Fruit fly (Drosophila melanogaster) whole organism, embryonic: ENCODE data around the gene CG15435.
A peak's percentile ranks its signal among the peaks of the same experiment; 100 is the strongest.

Source experiments
- CG10147 ChIP-seq: fragments of 200-800 bp; sonication (Bioruptor generic); optimal IDR thresholded peaks from 2 replicates; lab custom pipeline; 2019; ENCODE audit warnings: missing biosample characterization, mild to moderate bottlenecking, missing genetic modification characterization, moderate library complexity
- CG10267 ChIP-seq: fragments of 200-800 bp; sonication (Bioruptor generic); optimal IDR thresholded peaks from 2 replicates; lab custom pipeline; 2018; ENCODE audit warnings: missing biosample characterization, mild to moderate bottlenecking, missing genetic modification characterization, moderate library complexity
- CG10462 ChIP-seq: fragments of 200-800 bp; sonication (Bioruptor generic); optimal IDR thresholded peaks from 2 replicates; lab custom pipeline; 2016; ENCODE audit warnings: missing biosample characterization, missing genetic modification characterization
- CG10959 ChIP-seq: fragments of 200-800 bp; sonication (Bioruptor generic); IDR thresholded peaks from 2 replicates; pipeline ENCODE4 v1.3.6; 2022; ENCODE audit warnings: missing biosample characterization, missing genetic modification characterization
- CG10979 ChIP-seq: fragments of 200-800 bp; sonication (Bioruptor generic); optimal IDR thresholded peaks from 2 replicates; lab custom pipeline; 2018; ENCODE audit warnings: missing biosample characterization, mild to moderate bottlenecking, missing genetic modification characterization, moderate library complexity
- CG11398 ChIP-seq: fragments of 200-800 bp; sonication (Bioruptor generic); optimal IDR thresholded peaks from 2 replicates; lab custom pipeline; 2016; ENCODE audit warnings: missing biosample characterization, missing genetic modification characterization
- CG12769 ChIP-seq: fragments of 200-800 bp; sonication (Bioruptor generic); optimal IDR thresholded peaks from 2 replicates; lab custom pipeline; 2019; ENCODE audit warnings: missing biosample characterization, mild to moderate bottlenecking, missing genetic modification characterization, moderate library complexity
- CG1529 ChIP-seq: fragments of 200-800 bp; sonication (Bioruptor generic); optimal IDR thresholded peaks from 3 replicates; lab custom pipeline; 2018; ENCODE audit warnings: missing biosample characterization, missing genetic modification characterization
- CG15514 ChIP-seq: fragments of 200-800 bp; sonication (Bioruptor generic); optimal IDR thresholded peaks from 3 replicates; lab custom pipeline; 2017; ENCODE audit warnings: missing biosample characterization, missing genetic modification characterization, mild to moderate bottlenecking, moderate library complexity, missing genetic modification reagents
- CG17802 ChIP-seq: fragments of 200-800 bp; sonication (Bioruptor generic); optimal IDR thresholded peaks from 2 replicates; lab custom pipeline; 2018; ENCODE audit warnings: missing biosample characterization, mild to moderate bottlenecking, missing genetic modification characterization, moderate library complexity
- CG18764 ChIP-seq: fragments of 200-800 bp; sonication (Bioruptor generic); optimal IDR thresholded peaks from 3 replicates; lab custom pipeline; 2016; ENCODE audit warnings: missing biosample characterization, missing genetic modification characterization
- CG2889 ChIP-seq: fragments of 200-800 bp; sonication (Bioruptor generic); IDR thresholded peaks from 3 replicates; pipeline ENCODE4 v1.3.6; 2022; ENCODE audit warnings: missing biosample characterization, missing genetic modification characterization
- CG3065 ChIP-seq: fragments of 200-800 bp; sonication (Bioruptor generic); optimal IDR thresholded peaks from 2 replicates; lab custom pipeline; 2016; ENCODE audit warnings: missing biosample characterization, missing genetic modification characterization
- CG32772 ChIP-seq: fragments of 200-800 bp; sonication (Bioruptor generic); IDR thresholded peaks from 2 replicates; pipeline ENCODE4 v1.3.6; 2022; ENCODE audit warnings: missing biosample characterization, missing genetic modification characterization
- CG33557 ChIP-seq: fragments of 200-800 bp; sonication (Bioruptor generic); optimal IDR thresholded peaks from 2 replicates; lab custom pipeline; 2019; ENCODE audit warnings: missing biosample characterization, mild to moderate bottlenecking, missing genetic modification characterization, moderate library complexity
- CG42726 ChIP-seq: fragments of 200-800 bp; sonication (Bioruptor generic); IDR thresholded peaks from 2 replicates; pipeline ENCODE4 v1.3.6; 2022; ENCODE audit warnings: missing biosample characterization, missing genetic modification characterization; ENCODE audit not compliant: partially characterized antibody
- CG7839 ChIP-seq: fragments of 200-800 bp; sonication (Bioruptor generic); optimal IDR thresholded peaks from 3 replicates; lab custom pipeline; 2018; ENCODE audit warnings: missing biosample characterization, mild to moderate bottlenecking, missing genetic modification characterization, moderate library complexity
- CG8924 ChIP-seq: fragments of 200-800 bp; optimal IDR thresholded peaks from 3 replicates; lab custom pipeline; 2019; ENCODE audit warnings: missing biosample characterization, mild to moderate bottlenecking, missing genetic modification characterization, moderate library complexity
- CkIIα-i1 ChIP-seq: fragments of 200-800 bp; sonication (Bioruptor generic); IDR thresholded peaks from 2 replicates; pipeline ENCODE4 v1.3.6; 2022; ENCODE audit warnings: missing biosample characterization, missing genetic modification characterization
- Dek ChIP-seq: fragments of 200-800 bp; sonication (Bioruptor generic); optimal IDR thresholded peaks from 3 replicates; lab custom pipeline; 2019; ENCODE audit warnings: missing biosample characterization, mild to moderate bottlenecking, missing genetic modification characterization, moderate library complexity
- ERR ChIP-seq: fragments of 200-800 bp; sonication (Bioruptor generic); optimal IDR thresholded peaks from 2 replicates; lab custom pipeline; 2016; ENCODE audit warnings: missing biosample characterization, missing genetic modification characterization
- Ets97D ChIP-seq: fragments of 200-800 bp; sonication (Bioruptor generic); optimal IDR thresholded peaks from 3 replicates; lab custom pipeline; 2016; ENCODE audit warnings: missing biosample characterization, missing genetic modification characterization
- GATAe ChIP-seq: fragments of 200-800 bp; sonication (Bioruptor generic); conservative IDR thresholded peaks from 2 replicates; pipeline ENCODE4 v1.3.6; 2022; ENCODE audit warnings: missing biosample characterization, missing genetic modification characterization
- Hmr ChIP-seq: fragments of 200-800 bp; sonication (Bioruptor generic); optimal IDR thresholded peaks from 3 replicates; lab custom pipeline; 2017; ENCODE audit warnings: mild to moderate bottlenecking, missing biosample characterization, missing genetic modification reagents, missing genetic modification characterization
- Kr ChIP-seq: fragments of 200-800 bp; sonication (Bioruptor generic); optimal IDR thresholded peaks from 2 replicates; lab custom pipeline; 2017; ENCODE audit warnings: missing biosample characterization, mild to moderate bottlenecking, missing genetic modification characterization
- Lhr ChIP-seq: fragments of 200-800 bp; sonication (Bioruptor generic); optimal IDR thresholded peaks from 3 replicates; lab custom pipeline; 2017; ENCODE audit warnings: mild to moderate bottlenecking, missing biosample characterization, missing genetic modification reagents, missing genetic modification characterization
- Oaz ChIP-seq: fragments of 200-800 bp; sonication (Bioruptor generic); IDR thresholded peaks from 2 replicates; pipeline ENCODE4 v1.3.6; 2022; ENCODE audit warnings: missing biosample characterization, missing genetic modification characterization
- Optix ChIP-seq: fragments of 200-800 bp; sonication (Bioruptor generic); IDR thresholded peaks from 3 replicates; pipeline ENCODE4 v1.3.6; 2022; ENCODE audit warnings: missing biosample characterization, missing genetic modification characterization
- Ravus ChIP-seq: fragments of 200-800 bp; sonication (Bioruptor generic); IDR thresholded peaks from 2 replicates; pipeline ENCODE4 v1.3.6; 2022; ENCODE audit warnings: missing biosample characterization, missing genetic modification characterization
- Scr ChIP-seq: fragments of 200-800 bp; sonication (Bioruptor generic); IDR thresholded peaks from 2 replicates; pipeline ENCODE4 v1.3.6; 2022; ENCODE audit warnings: missing biosample characterization, missing genetic modification characterization; ENCODE audit not compliant: partially characterized antibody
- Sox100B ChIP-seq: fragments of 200-800 bp; sonication (Bioruptor generic); optimal IDR thresholded peaks from 3 replicates; lab custom pipeline; 2018; ENCODE audit warnings: missing biosample characterization, mild to moderate bottlenecking, missing genetic modification characterization
- Sry-β ChIP-seq: fragments of 200-800 bp; sonication (Bioruptor generic); optimal IDR thresholded peaks from 2 replicates; lab custom pipeline; 2018; ENCODE audit warnings: missing biosample characterization, mild to moderate bottlenecking, missing genetic modification characterization, moderate library complexity
- Tbp ChIP-seq: fragments of >200 bp; optimal IDR thresholded peaks from 2 replicates; lab custom pipeline; 2018; ENCODE audit warnings: missing biosample characterization, missing genetic modification characterization
- Xbp1 ChIP-seq: fragments of 200-800 bp; sonication (Bioruptor generic); optimal IDR thresholded peaks from 3 replicates; lab custom pipeline; 2016; ENCODE audit warnings: missing biosample characterization, mild to moderate bottlenecking, missing genetic modification characterization
- al ChIP-seq: fragments of 200-800 bp; sonication (Bioruptor generic); IDR thresholded peaks from 2 replicates; pipeline ENCODE4 v1.3.6; 2022; ENCODE audit warnings: missing biosample characterization, missing genetic modification characterization
- ara ChIP-seq: fragments of 200-800 bp; sonication (Bioruptor generic); IDR thresholded peaks from 2 replicates; pipeline ENCODE4 v1.3.6; 2022; ENCODE audit warnings: missing biosample characterization, missing genetic modification characterization
- ase ChIP-seq: fragments of 200-800 bp; sonication (Bioruptor generic); IDR thresholded peaks from 3 replicates; pipeline ENCODE4 v1.3.6; 2022; ENCODE audit warnings: missing biosample characterization, missing genetic modification characterization
- bsh ChIP-seq, 2 experiments: fragments of 200-800 bp; sonication (Bioruptor generic); optimal IDR thresholded peaks; 2 replicates each; lab custom pipeline; 2017 to 2018; ENCODE audit warnings: mild to moderate bottlenecking in 2 of 2, missing biosample characterization in 2 of 2, missing genetic modification characterization in 2 of 2, moderate library complexity in 1 of 2
- chn ChIP-seq: fragments of 200-800 bp; sonication (Bioruptor generic); optimal IDR thresholded peaks from 2 replicates; lab custom pipeline; 2016; ENCODE audit warnings: missing biosample characterization, missing genetic modification characterization
- crc ChIP-seq: fragments of 200-800 bp; sonication (Bioruptor generic); optimal IDR thresholded peaks from 2 replicates; lab custom pipeline; 2016; ENCODE audit warnings: missing biosample characterization, missing genetic modification characterization
- grn ChIP-seq: fragments of 200-800 bp; sonication (Bioruptor generic); optimal IDR thresholded peaks from 3 replicates; lab custom pipeline; 2017; ENCODE audit warnings: missing biosample characterization, missing genetic modification characterization
- gt ChIP-seq: fragments of 200-800 bp; sonication (Bioruptor generic); IDR thresholded peaks from 2 replicates; pipeline ENCODE4 v1.3.6; 2022; ENCODE audit warnings: missing biosample characterization, missing genetic modification characterization
- maf-S ChIP-seq: fragments of 200-800 bp; sonication (Bioruptor generic); optimal IDR thresholded peaks from 2 replicates; lab custom pipeline; 2016; ENCODE audit warnings: missing biosample characterization, missing genetic modification characterization
- mirr ChIP-seq: fragments of 200-800 bp; sonication (Bioruptor generic); optimal IDR thresholded peaks from 3 replicates; lab custom pipeline; 2018; ENCODE audit warnings: missing biosample characterization, mild to moderate bottlenecking, missing genetic modification characterization
- pb ChIP-seq: fragments of 200-800 bp; sonication (Bioruptor generic); optimal IDR thresholded peaks from 3 replicates; lab custom pipeline; 2016; ENCODE audit warnings: missing biosample characterization, missing genetic modification characterization
- psq ChIP-seq: fragments of 200-800 bp; sonication (Bioruptor generic); optimal IDR thresholded peaks from 2 replicates; lab custom pipeline; 2017; ENCODE audit warnings: missing biosample characterization, missing genetic modification characterization
- sens ChIP-seq: fragments of 200-800 bp; sonication (Bioruptor generic); peaks from one replicate; lab custom pipeline; 2016; ENCODE audit warnings: missing biosample characterization, missing genetic modification characterization
- sna ChIP-seq: fragments of 200-800 bp; sonication (Bioruptor generic); IDR thresholded peaks from 2 replicates; pipeline ENCODE4 v1.3.6; 2022; ENCODE audit warnings: missing biosample characterization, missing genetic modification characterization; ENCODE audit not compliant: partially characterized antibody
- stc ChIP-seq: fragments of 200-800 bp; sonication (Bioruptor generic); IDR thresholded peaks from 2 replicates; pipeline ENCODE4 v1.3.6; 2022; ENCODE audit warnings: missing biosample characterization, missing genetic modification characterization

CG15435 gene

DNA sequence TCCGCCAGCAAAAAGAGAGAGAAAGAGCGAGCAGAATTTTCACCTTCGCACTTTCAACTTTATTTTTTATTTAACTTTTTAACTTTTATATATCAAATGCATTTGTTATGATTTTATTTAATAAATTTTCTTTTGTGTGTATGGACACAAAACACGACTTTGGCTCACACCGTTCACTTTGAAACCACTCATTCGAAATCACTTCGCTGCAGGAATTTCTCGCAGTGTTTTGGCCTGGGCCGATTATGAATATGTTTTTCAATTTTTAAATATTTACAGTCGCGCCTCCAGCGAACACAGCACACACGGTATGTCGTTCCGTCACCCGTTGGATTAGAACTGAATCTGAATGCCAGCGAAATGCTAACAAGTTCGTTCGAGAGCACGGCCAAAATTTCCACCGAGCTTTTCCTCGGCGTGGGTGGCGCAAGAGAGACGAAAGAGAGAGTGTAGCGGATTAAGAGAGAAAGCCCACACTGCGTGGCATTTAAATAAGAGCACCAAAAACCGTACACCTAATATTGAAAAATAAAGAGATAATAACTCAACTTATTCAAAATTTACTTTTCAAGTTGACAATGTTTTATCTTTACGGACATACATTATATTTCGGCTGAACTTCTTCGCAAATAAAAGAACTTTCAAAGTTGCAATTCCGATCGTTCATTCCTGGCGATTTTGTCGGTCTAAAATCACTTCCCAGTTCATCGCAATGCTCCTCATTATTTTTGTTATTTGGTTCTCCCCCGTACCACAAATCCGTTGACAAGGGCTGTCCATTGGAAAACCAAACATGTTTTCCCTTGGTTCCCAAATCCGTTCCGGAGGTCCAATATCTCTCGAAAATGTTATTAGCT is 18.4 kb upstream of the CG15435 start, which contains the start of gene CG15431 (continued):
- TF ChIP-seq Kr (GFP tag; lab: Kevin White, UChicago) (no peak), Xbp1 (GFP tag; lab: Kevin White, UChicago) (peak; percentile 65), CG10979 (tag; lab: Kevin White, UChicago) (peak; percentile 28), CG12769 (tag; lab: Kevin White, UChicago) (no peak), GATAe (no peak), Lhr (no peak), CG11398 (GFP tag; lab: Kevin White, UChicago) (no peak), Sry-β (GFP tag; lab: Kevin White, UChicago) (no peak), CG17802 (tag; lab: Kevin White, UChicago) (no peak), Dek (tag; lab: Kevin White, UChicago) (peak; percentile 68), crc (GFP tag; lab: Kevin White, UChicago) (no peak), grn (GFP tag; lab: Kevin White, UChicago) (no peak), ase (GFP tag; lab: Robert Waterston, UW) (peak; percentile 52; the same call in 2 of the 3 replicates), CG32772 (GFP tag; lab: Robert Waterston, UW) (peak; percentile 36; the same call in 1 of the 2 replicates), Ravus (GFP tag; lab: Robert Waterston, UW) (no peak), maf-S (no peak), stc (GFP tag; lab: Robert Waterston, UW) (peak; percentile 31; the same call in 1 of the 2 replicates), al (0 out of 2 replicates have a peak, but pooled peaks have one; percentile 37), CG2889 (peak; percentile 16; the same call in 1 of the 3 replicates), Hmr (GFP tag; lab: Kevin White, UChicago) (peak; percentile 75), ara (GFP tag; lab: Robert Waterston, UW) (no peak), bsh (GFP tag; optimal IDR thresholded peaks at IDR 0.05; lab: Kevin White, UChicago) (no peak), Scr (GFP tag; lab: Robert Waterston, UW) (no peak), CG3065 (GFP tag; lab: Kevin White, UChicago) (no peak), chn (GFP tag; lab: Kevin White, UChicago) (peak; percentile 14), CG10959 (GFP tag; lab: Robert Waterston, UW) (no peak), CG1529 (GFP tag; lab: Kevin White, UChicago) (no peak), CG8924 (tag; lab: Kevin White, UChicago) (peak; percentile 56), CkIIα-i1 (peak; percentile 65; the same call in 1 of the 2 replicates), CG7839 (tag; lab: Kevin White, UChicago) (peak; percentile 61), psq (GFP tag; lab: Kevin White, UChicago) (no peak), gt (GFP tag; lab: Robert Waterston, UW) (no peak), pb (GFP tag; lab: Kevin White, UChicago) (no peak), CG15514 (GFP tag; lab: Kevin White, UChicago) (peak; percentile 69), ERR (GFP tag; lab: Kevin White, UChicago) (no peak), CG10462 (GFP tag; lab: Kevin White, UChicago) (no peak), CG42726 (GFP tag; lab: Robert Waterston, UW) (0 out of 2 replicates have a peak, but pooled peaks have one; percentile 15), CG10147 (GFP tag; lab: Kevin White, UChicago) (peak; percentile 28), mirr (GFP tag; lab: Kevin White, UChicago) (no peak), Oaz (GFP tag; lab: Robert Waterston, UW) (peak; percentile 35; the same call in 1 of the 2 replicates), Optix (GFP tag; lab: Robert Waterston, UW) (0 out of 3 replicates have a peak, but pooled peaks have one; percentile 50), CG18764 (peak; percentile 17), Sox100B (GFP tag; lab: Kevin White, UChicago) (no peak), sna (no peak), Ets97D (no peak), sens (GFP tag; lab: Kevin White, UChicago) (peak; percentile 82), Tbp (GFP tag; lab: Kevin White, UChicago) (no peak), CG10267 (tag; lab: Kevin White, UChicago) (peak; percentile 37), CG33557 (GFP tag; lab: Kevin White, UChicago) (no peak)
